Worm (Caenorhabditis elegans) whole organism, L4/young adult: ENCODE measurements around the gene pgp-13.

Experiments
- dao-5 ChIP-seq: sonication (generic microtip); optimal IDR thresholded peaks from 2 replicates; lab custom pipeline; 2016; ENCODE audit warnings: missing genotype, missing genetic modification characterization, moderate library complexity, missing compliant biosample characterization
- him-1 ChIP-seq: sonication (generic microtip); optimal IDR thresholded peaks from 2 replicates; lab custom pipeline; 2016; ENCODE audit warnings: missing genotype, missing genetic modification reagents, missing genetic modification characterization, missing compliant biosample characterization

- TF ChIP-seq him-1 (no peak), dao-5 (tag; lab: Kevin White, UChicago) (no peak)
Measured at ce11 chrX:12750805-12751204, 12.3 kb downstream of the pgp-13 start.
